Worm (Caenorhabditis elegans) whole organism, midembryonic: Measurements from ENCODE around the gene scav-1.

Source experiments
- T22C8.4 ChIP-seq: fragments of 200-800 bp; sonication (Bioruptor generic); IDR thresholded peaks from 2 replicates; pipeline ENCODE4 v1.3.6; 2022; ENCODE audit warnings: missing genetic modification characterization, missing compliant biosample characterization
- flt-1 ChIP-seq: fragments of 200-800 bp; sonication (Bioruptor generic); IDR thresholded peaks from 2 replicates; pipeline ENCODE4 v1.3.6; 2022; ENCODE audit warnings: missing genetic modification characterization, missing compliant biosample characterization
- med-1 ChIP-seq: sonication (generic microtip); optimal IDR thresholded peaks from 2 replicates; lab custom pipeline; 2017; ENCODE audit warnings: missing genetic modification characterization, mild to moderate bottlenecking, missing compliant biosample characterization, antibody characterized with exemption, missing genetic modification reagents; ENCODE audit not compliant: insufficient read depth
- ref-1 ChIP-seq: fragments of 200-800 bp; sonication (Bioruptor generic); conservative IDR thresholded peaks from 2 replicates; pipeline ENCODE4 v1.3.6; 2022; ENCODE audit warnings: missing genetic modification reagents, missing genetic modification characterization, missing compliant biosample characterization
- ztf-29 ChIP-seq: fragments of 200-800 bp; sonication (Bioruptor generic); IDR thresholded peaks from 2 replicates; pipeline ENCODE4 v1.3.6; 2022; ENCODE audit warnings: missing genetic modification reagents, missing genetic modification characterization, missing compliant biosample characterization

ce11 chrX:5444863-5445262, 44.5 kb upstream of the scav-1 start, which contains the start of gene itm-2:
- TF ChIP-seq ref-1 (GFP tag; lab: Robert Waterston, UW) (no peak), ztf-29 (GFP tag; lab: Robert Waterston, UW) (no peak), flt-1 (GFP tag; lab: Robert Waterston, UW) (no peak), med-1 (GFP tag; lab: Kevin White, UChicago) (no peak), T22C8.4 (GFP tag; lab: Robert Waterston, UW) (no peak)
